Fruit fly (Drosophila melanogaster) whole organism, embryonic: ENCODE data around the gene prg.

Experiments
- ATbp ChIP-seq: fragments of 200-800 bp; sonication (Bioruptor generic); optimal IDR thresholded peaks from 2 replicates; lab custom pipeline; 2017; ENCODE audit warnings: missing biosample characterization, mild to moderate bottlenecking, missing genetic modification characterization, missing genetic modification reagents
- Antp ChIP-seq: fragments of 200-800 bp; sonication (Bioruptor generic); optimal IDR thresholded peaks from 3 replicates; lab custom pipeline; 2016; ENCODE audit warnings: missing biosample characterization, missing genetic modification characterization
- Atf6 ChIP-seq: fragments of 200-800 bp; sonication (Bioruptor generic); IDR thresholded peaks from 2 replicates; pipeline ENCODE4 v1.3.6; 2022; ENCODE audit warnings: missing biosample characterization, missing genetic modification characterization
- CG10147 ChIP-seq: fragments of 200-800 bp; sonication (Bioruptor generic); optimal IDR thresholded peaks from 2 replicates; lab custom pipeline; 2019; ENCODE audit warnings: missing biosample characterization, mild to moderate bottlenecking, missing genetic modification characterization, moderate library complexity
- CG10431 ChIP-seq: fragments of 200-800 bp; sonication (Bioruptor generic); optimal IDR thresholded peaks from 3 replicates; lab custom pipeline; 2018; ENCODE audit warnings: missing biosample characterization, mild to moderate bottlenecking, missing genetic modification characterization
- CG11085 ChIP-seq: fragments of 200-800 bp; sonication (Bioruptor generic); IDR thresholded peaks from 2 replicates; pipeline ENCODE4 v1.3.6; 2022; ENCODE audit warnings: missing biosample characterization, missing genetic modification characterization
- CG11696 ChIP-seq: fragments of 200-800 bp; sonication (Bioruptor generic); IDR thresholded peaks from 2 replicates; pipeline ENCODE4 v1.3.6; 2022; ENCODE audit warnings: missing biosample characterization, missing genetic modification characterization
- CG12659 ChIP-seq: fragments of 200-800 bp; sonication (Bioruptor generic); optimal IDR thresholded peaks from 3 replicates; lab custom pipeline; 2017; ENCODE audit warnings: mild to moderate bottlenecking, missing biosample characterization, missing genetic modification reagents, missing genetic modification characterization
- CG13287 ChIP-seq: fragments of 200-800 bp; sonication (Bioruptor generic); IDR thresholded peaks from 2 replicates; pipeline ENCODE4 v1.3.6; 2022; ENCODE audit warnings: missing biosample characterization, missing genetic modification characterization; ENCODE audit not compliant: partially characterized antibody
- CG14441 ChIP-seq: fragments of 200-800 bp; sonication (Bioruptor generic); IDR thresholded peaks from 2 replicates; pipeline ENCODE4 v1.3.6; 2022; ENCODE audit warnings: missing biosample characterization, missing genetic modification characterization
- CG15269 ChIP-seq: fragments of 200-800 bp; sonication (Bioruptor generic); optimal IDR thresholded peaks from 2 replicates; lab custom pipeline; 2018; ENCODE audit warnings: missing biosample characterization, mild to moderate bottlenecking, missing genetic modification characterization, moderate library complexity
- CG1647 ChIP-seq: fragments of 200-800 bp; sonication (Bioruptor generic); optimal IDR thresholded peaks from 3 replicates; lab custom pipeline; 2016; ENCODE audit warnings: missing biosample characterization, missing genetic modification characterization
- CG16815 ChIP-seq: fragments of 200-800 bp; sonication (Bioruptor generic); optimal IDR thresholded peaks from 3 replicates; lab custom pipeline; 2017; ENCODE audit warnings: missing biosample characterization, mild to moderate bottlenecking, missing genetic modification characterization
- CG17359 ChIP-seq: fragments of 200-800 bp; sonication (Bioruptor generic); optimal IDR thresholded peaks from 3 replicates; lab custom pipeline; 2018; ENCODE audit warnings: missing biosample characterization, mild to moderate bottlenecking, missing genetic modification characterization, moderate library complexity
- CG1792 ChIP-seq: fragments of 200-800 bp; sonication (Bioruptor generic); optimal IDR thresholded peaks from 2 replicates; lab custom pipeline; 2016; ENCODE audit warnings: missing biosample characterization, missing genetic modification characterization
- CG2120 ChIP-seq: fragments of 200-800 bp; sonication (Bioruptor generic); optimal IDR thresholded peaks from 3 replicates; lab custom pipeline; 2016; ENCODE audit warnings: missing biosample characterization, missing genetic modification characterization
- CG32772 ChIP-seq: fragments of 200-800 bp; sonication (Bioruptor generic); IDR thresholded peaks from 2 replicates; pipeline ENCODE4 v1.3.6; 2022; ENCODE audit warnings: missing biosample characterization, missing genetic modification characterization
- CG3407 ChIP-seq: fragments of 200-800 bp; sonication (Bioruptor generic); optimal IDR thresholded peaks from 2 replicates; lab custom pipeline; 2018; ENCODE audit warnings: missing biosample characterization, mild to moderate bottlenecking, missing genetic modification characterization
- CG7963 ChIP-seq: fragments of 200-800 bp; sonication (Bioruptor generic); IDR thresholded peaks from 3 replicates; pipeline ENCODE4 v1.3.6; 2022; ENCODE audit warnings: missing biosample characterization, missing genetic modification characterization; ENCODE audit not compliant: partially characterized antibody
- CG8089 ChIP-seq: fragments of 200-800 bp; sonication (Bioruptor generic); optimal IDR thresholded peaks from 3 replicates; lab custom pipeline; 2016; ENCODE audit warnings: missing biosample characterization, missing genetic modification characterization
- CG8478 ChIP-seq: fragments of >200 bp; optimal IDR thresholded peaks from 2 replicates; lab custom pipeline; 2018
- CG8924 ChIP-seq: fragments of 200-800 bp; optimal IDR thresholded peaks from 3 replicates; lab custom pipeline; 2019; ENCODE audit warnings: missing biosample characterization, mild to moderate bottlenecking, missing genetic modification characterization, moderate library complexity
- CTCF ChIP-seq: fragments of 200-800 bp; sonication (Bioruptor generic); optimal IDR thresholded peaks from 2 replicates; lab custom pipeline; 2017; ENCODE audit warnings: missing biosample characterization, mild to moderate bottlenecking, missing genetic modification characterization, moderate library complexity
- Dbx ChIP-seq: fragments of 200-800 bp; sonication (Bioruptor generic); IDR thresholded peaks from 3 replicates; pipeline ENCODE4 v1.3.6; 2022; ENCODE audit warnings: missing biosample characterization, missing genetic modification characterization
- Gsc ChIP-seq: fragments of 200-800 bp; sonication (Bioruptor generic); IDR thresholded peaks from 2 replicates; pipeline ENCODE4 v1.3.6; 2022; ENCODE audit warnings: missing biosample characterization, missing genetic modification characterization
- H15 ChIP-seq: fragments of 200-800 bp; sonication (Bioruptor generic); IDR thresholded peaks from 3 replicates; pipeline ENCODE4 v1.3.6; 2022; ENCODE audit warnings: missing biosample characterization, missing genetic modification characterization
- HLH4C ChIP-seq: fragments of 200-800 bp; sonication (Bioruptor generic); IDR thresholded peaks from 3 replicates; pipeline ENCODE4 v1.3.6; 2022; ENCODE audit warnings: missing biosample characterization, missing genetic modification characterization; ENCODE audit not compliant: partially characterized antibody
- HLH54F ChIP-seq: fragments of 200-800 bp; sonication (Bioruptor generic); optimal IDR thresholded peaks from 3 replicates; lab custom pipeline; 2016; ENCODE audit warnings: missing biosample characterization, missing genetic modification characterization
- Hmr ChIP-seq: fragments of 200-800 bp; sonication (Bioruptor generic); optimal IDR thresholded peaks from 3 replicates; lab custom pipeline; 2017; ENCODE audit warnings: mild to moderate bottlenecking, missing biosample characterization, missing genetic modification reagents, missing genetic modification characterization
- Hr78 ChIP-seq, 2 experiments: fragments of 200-800 bp in 1 of 2; fragments of >200 bp in 1 of 2; sonication (Bioruptor generic) in 1 of 2; optimal IDR thresholded peaks; 2 replicates each; lab custom pipeline; 2017 to 2019; ENCODE audit warnings: missing biosample characterization in 2 of 2, missing genetic modification characterization in 2 of 2, mild to moderate bottlenecking in 1 of 2, moderate library complexity in 1 of 2
- Mad ChIP-seq: fragments of 200-800 bp; sonication (Bioruptor generic); optimal IDR thresholded peaks from 2 replicates; lab custom pipeline; 2016; ENCODE audit warnings: missing biosample characterization, missing genetic modification characterization
- Med ChIP-seq: fragments of 200-800 bp; sonication (Bioruptor generic); peaks from one replicate; lab custom pipeline; 2016; ENCODE audit warnings: missing biosample characterization, missing genetic modification characterization, mild to moderate bottlenecking, inconsistent platforms, moderate library complexity
- Oli ChIP-seq: fragments of 200-800 bp; sonication (Bioruptor generic); optimal IDR thresholded peaks from 2 replicates; lab custom pipeline; 2018; ENCODE audit warnings: missing biosample characterization, mild to moderate bottlenecking, missing genetic modification characterization, moderate library complexity
- Optix ChIP-seq: fragments of 200-800 bp; sonication (Bioruptor generic); IDR thresholded peaks from 3 replicates; pipeline ENCODE4 v1.3.6; 2022; ENCODE audit warnings: missing biosample characterization, missing genetic modification characterization
- Pdp1 ChIP-seq, 2 experiments: fragments of 200-800 bp; sonication (Bioruptor generic); optimal IDR thresholded peaks; 3 replicates each; lab custom pipeline; 2016; ENCODE audit warnings: missing biosample characterization in 2 of 2, missing genetic modification characterization in 2 of 2, mild to moderate bottlenecking in 1 of 2, moderate library complexity in 1 of 2
- az2 ChIP-seq: fragments of 200-800 bp; sonication (Bioruptor generic); optimal IDR thresholded peaks from 3 replicates; lab custom pipeline; 2016; ENCODE audit warnings: missing biosample characterization, missing genetic modification characterization
- dati ChIP-seq: fragments of 200-800 bp; sonication (Bioruptor generic); IDR thresholded peaks from 2 replicates; pipeline ENCODE4 v1.3.6; 2022; ENCODE audit warnings: missing biosample characterization, missing genetic modification characterization
- gfzf ChIP-seq: fragments of 200-800 bp; sonication (Bioruptor generic); optimal IDR thresholded peaks from 2 replicates; lab custom pipeline; 2016; ENCODE audit warnings: missing biosample characterization, mild to moderate bottlenecking, missing genetic modification characterization, moderate library complexity
- gro ChIP-seq: fragments of 200-800 bp; sonication (Bioruptor generic); optimal IDR thresholded peaks from 2 replicates; lab custom pipeline; 2016; ENCODE audit warnings: missing biosample characterization, missing genetic modification characterization
- ham ChIP-seq: fragments of 200-800 bp; sonication (Bioruptor generic); IDR thresholded peaks from 2 replicates; pipeline ENCODE4 v1.3.6; 2022; ENCODE audit warnings: missing biosample characterization, missing genetic modification characterization
- hb ChIP-seq: fragments of 200-800 bp; sonication (Bioruptor generic); IDR thresholded peaks from 3 replicates; pipeline ENCODE4 v1.3.6; 2022; ENCODE audit warnings: missing biosample characterization, missing genetic modification characterization; ENCODE audit not compliant: partially characterized antibody
- lab ChIP-seq: fragments of 200-800 bp; sonication (Bioruptor generic); optimal IDR thresholded peaks from 3 replicates; lab custom pipeline; 2017; ENCODE audit warnings: missing biosample characterization, missing genetic modification characterization, mild to moderate bottlenecking, moderate library complexity, missing genetic modification reagents
- lbe ChIP-seq: fragments of 200-800 bp; sonication (Bioruptor generic); optimal IDR thresholded peaks from 2 replicates; lab custom pipeline; 2016; ENCODE audit warnings: missing biosample characterization, mild to moderate bottlenecking, missing genetic modification characterization
- nerfin-2 ChIP-seq: fragments of 200-800 bp; sonication (Bioruptor generic); IDR thresholded peaks from 2 replicates; pipeline ENCODE4 v1.3.6; 2022; ENCODE audit warnings: missing biosample characterization, missing genetic modification characterization; ENCODE audit not compliant: partially characterized antibody
- otp ChIP-seq: fragments of 200-800 bp; sonication (Bioruptor generic); IDR thresholded peaks from 3 replicates; pipeline ENCODE4, ENCODE4 v1.3.6; 2022; ENCODE audit warnings: missing biosample characterization, missing genetic modification characterization
- rib ChIP-seq: fragments of 200-800 bp; sonication (Bioruptor generic); IDR thresholded peaks from 2 replicates; pipeline ENCODE4 v1.3.6; 2022; ENCODE audit warnings: missing biosample characterization, missing genetic modification characterization
- run ChIP-seq: fragments of 200-800 bp; sonication (Bioruptor generic); optimal IDR thresholded peaks from 3 replicates; lab custom pipeline; 2018; ENCODE audit warnings: missing biosample characterization, mild to moderate bottlenecking, missing genetic modification characterization
- shn ChIP-seq: fragments of 200-800 bp; sonication (Bioruptor generic); optimal IDR thresholded peaks from 3 replicates; lab custom pipeline; 2016; ENCODE audit warnings: missing biosample characterization, missing genetic modification characterization
- slp2 ChIP-seq: fragments of 200-800 bp; sonication (Bioruptor generic); optimal IDR thresholded peaks from 2 replicates; lab custom pipeline; 2016; ENCODE audit warnings: missing biosample characterization, missing genetic modification characterization
- zf30C ChIP-seq: fragments of 200-800 bp; sonication (Bioruptor generic); optimal IDR thresholded peaks from 3 replicates; lab custom pipeline; 2018; ENCODE audit warnings: missing biosample characterization, mild to moderate bottlenecking, missing genetic modification characterization

Gene prg

dm6 chr2L:8464107-8464582 is at the start of gene prg (continued):
- TF ChIP-seq run (tag; lab: Kevin White, UChicago) (peak; percentile 8), shn (peak; percentile 31), Med (GFP tag; lab: Kevin White, UChicago) (peak; percentile 94), ham (no peak), HLH54F (GFP tag; lab: Kevin White, UChicago) (peak; percentile 67), CG2120 (peak; percentile 83), CG10147 (GFP tag; lab: Kevin White, UChicago) (peak; percentile 81), lab (peak; percentile 79), CG12659 (GFP tag; lab: Kevin White, UChicago) (peak; percentile 70), lbe (GFP tag; lab: Kevin White, UChicago) (peak; percentile 64), CG1647 (GFP tag; lab: Kevin White, UChicago) (peak; percentile 31), Mad (GFP tag; lab: Kevin White, UChicago) (peak; percentile 40), CG1792 (peak; percentile 50), CG7963 (GFP tag; lab: Robert Waterston, UW) (peak; percentile 98), CG15269 (tag; lab: Kevin White, UChicago) (peak; percentile 68), slp2 (peak; percentile 28), gfzf (GFP tag; lab: Kevin White, UChicago) (peak; percentile 26), nerfin-2 (GFP tag; lab: Robert Waterston, UW) (peak; percentile 94), Optix (GFP tag; lab: Robert Waterston, UW) (no peak), rib (peak; percentile 56; the same call in 1 of the 2 replicates), CG13287 (GFP tag; lab: Robert Waterston, UW) (peak; percentile 98), CG17359 (tag; lab: Kevin White, UChicago) (peak; percentile 54), Hr78 (GFP tag; optimal IDR thresholded peaks at IDR 0.05; lab: Kevin White, UChicago) (peak in 1 of 2 experiments; percentile 34), Antp (GFP tag; lab: Kevin White, UChicago) (peak; percentile 56), gro (peak; percentile 73), CTCF (no peak), otp (peak; percentile 45; the same call in 1 of the 3 replicates), CG11696 (GFP tag; lab: Robert Waterston, UW) (peak; percentile 39; the same call in 1 of the 2 replicates), CG11085 (peak; percentile 12; the same call in 1 of the 2 replicates), CG32772 (GFP tag; lab: Robert Waterston, UW) (no peak), zf30C (GFP tag; lab: Kevin White, UChicago) (no peak), CG8089 (GFP tag; lab: Kevin White, UChicago) (peak; percentile 35), CG10431 (peak; percentile 51), az2 (GFP tag; lab: Kevin White, UChicago) (peak; percentile 54), Oli (peak; percentile 67), CG3407 (peak; percentile 3), Atf6 (peak; percentile 72; the same call in 1 of the 2 replicates), ATbp (GFP tag; lab: Kevin White, UChicago) (peak; percentile 16), HLH4C (GFP tag; lab: Robert Waterston, UW) (peak; percentile 97), Pdp1 (GFP tag; optimal IDR thresholded peaks at IDR 0.05; lab: Kevin White, UChicago) (peak; percentile 61 to 66), CG16815 (GFP tag; lab: Kevin White, UChicago) (peak; percentile 8), CG8924 (peak; percentile 66), CG14441 (peak; percentile 48; the same call in 1 of the 2 replicates), dati (GFP tag; lab: Robert Waterston, UW) (no peak), Dbx (GFP tag; lab: Robert Waterston, UW) (peak; percentile 81), hb (peak; percentile 95), Gsc (GFP tag; lab: Robert Waterston, UW) (no peak), H15 (GFP tag; lab: Robert Waterston, UW) (peak; percentile 49; the same call in 1 of the 3 replicates), Hmr (GFP tag; lab: Kevin White, UChicago) (peak; percentile 66), CG8478 (lab: Kevin White, UChicago) (no peak)
